Worm (Caenorhabditis elegans) whole organism, L4 larva: ENCODE data around the gene Y116A8C.3.
A peak's percentile ranks its signal among the peaks of the same experiment; 100 is the strongest.

Source experiments
- skn-1 ChIP-seq: fragments of 150-350 bp; optimal IDR thresholded peaks from 2 replicates; lab custom pipeline; 2014; ENCODE audit warnings: missing biosample characterization, missing genetic modification characterization
- unc-62 ChIP-seq, 3 experiments: fragments of 150-350 bp in 1 of 3; sonication (generic microtip); optimal IDR thresholded peaks in 2 of 3; peaks in 1 of 3; 1 replicate in 1 of 3; 2 replicates in 2 of 3; lab custom pipeline; 2014 to 2017; ENCODE audit warnings: missing biosample characterization in 3 of 3, missing genetic modification characterization in 3 of 3, missing genetic modification reagents in 3 of 3, missing genotype in 1 of 3

DNA sequence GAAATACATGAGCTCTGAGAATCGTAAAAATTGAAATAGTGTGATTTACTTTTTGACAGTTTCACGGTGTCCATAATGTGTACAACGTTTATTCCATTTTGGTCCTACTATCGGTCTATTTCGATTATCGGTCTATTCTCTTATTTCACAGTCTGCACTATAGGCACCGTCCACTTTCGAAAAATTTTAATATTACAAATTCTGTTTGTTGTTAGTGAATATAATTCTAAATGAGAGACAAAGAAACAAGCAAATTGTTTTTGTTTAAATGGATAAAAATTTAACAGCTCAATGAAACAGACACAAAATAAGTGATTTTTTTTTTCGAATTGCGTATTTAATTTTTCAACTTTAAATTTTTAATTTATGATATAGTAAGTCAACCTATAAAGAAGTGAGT lies 17.6 kb upstream of the Y116A8C.3 start:
- TF ChIP-seq unc-62 (GFP tag; optimal IDR thresholded peaks at IDR 0.05 in 1 of 2; lab: Kevin White, UChicago) (peak in 1 of 2 experiments; percentile 91), unc-62 (tag; optimal IDR thresholded peaks at IDR 0.05; lab: Kevin White, UChicago) (no peak), skn-1 (tag; lab: Kevin White, UChicago) (no peak)
